Worm (Caenorhabditis elegans) whole organism, young adult: ENCODE data around the gene nas-25.
A peak's percentile ranks its signal among the peaks of the same experiment; 100 is the strongest.

Experiments used
- B0019.2 ChIP-seq: fragments of 200-800 bp; sonication (Bioruptor generic); conservative IDR thresholded peaks from 2 replicates; pipeline ENCODE4 v1.3.6; 2022; ENCODE audit warnings: missing genetic modification reagents, missing genetic modification characterization, missing compliant biosample characterization
- C17E4.6 ChIP-seq: fragments of 200-800 bp; sonication (Bioruptor generic); IDR thresholded peaks from 2 replicates; pipeline ENCODE4 v1.3.6; 2022; ENCODE audit warnings: missing genetic modification reagents, missing genetic modification characterization, missing compliant biosample characterization
- F37B4.10 ChIP-seq: fragments of 200-800 bp; sonication (Bioruptor generic); IDR thresholded peaks from 2 replicates; pipeline ENCODE4 v1.3.6; 2022; ENCODE audit warnings: missing genetic modification characterization, missing compliant biosample characterization
- F49E8.2 ChIP-seq: sonication (generic microtip); optimal IDR thresholded peaks from 3 replicates; lab custom pipeline; 2017; ENCODE audit warnings: missing genetic modification characterization, mild to moderate bottlenecking, missing compliant biosample characterization, antibody characterized with exemption, moderate library complexity; ENCODE audit not compliant: insufficient read depth
- F52B5.7 ChIP-seq: sonication (generic microtip); optimal IDR thresholded peaks from 2 replicates; lab custom pipeline; 2016; ENCODE audit warnings: mild to moderate bottlenecking, missing genetic modification characterization, missing compliant biosample characterization
- Y67H2A.10 ChIP-seq: fragments of 200-800 bp; sonication (Bioruptor generic); conservative IDR thresholded peaks from 2 replicates; pipeline ENCODE4 v1.3.6; 2022; ENCODE audit warnings: missing genetic modification reagents, missing genetic modification characterization, missing compliant biosample characterization
- ama-1 ChIP-seq, 3 experiments: fragments of 150-350 bp in 1 of 3; sonication (generic microtip) in 2 of 3; optimal IDR thresholded peaks; 2 replicates each; lab custom pipeline; 2014 to 2018; ENCODE audit warnings: missing biosample characterization in 2 of 3, missing genetic modification characterization in 2 of 3, missing genetic modification reagents in 2 of 3
- atf-7 ChIP-seq: sonication (generic microtip); optimal IDR thresholded peaks from 2 replicates; lab custom pipeline; 2017; ENCODE audit warnings: mild to moderate bottlenecking, missing genetic modification characterization, missing compliant biosample characterization
- attf-5 ChIP-seq: fragments of 200-800 bp; sonication (Bioruptor generic); optimal IDR thresholded peaks from 2 replicates; lab custom pipeline; 2018; ENCODE audit warnings: mild to moderate bottlenecking, missing genetic modification characterization, missing compliant biosample characterization
- attf-6 ChIP-seq: fragments of 200-800 bp; sonication (Bioruptor generic); IDR thresholded peaks from 2 replicates; pipeline ENCODE4 v1.3.6; 2022; ENCODE audit warnings: missing genetic modification reagents, missing genetic modification characterization, missing compliant biosample characterization
- ccch-3 ChIP-seq: fragments of 200-800 bp; sonication (Bioruptor generic); optimal IDR thresholded peaks from 2 replicates; lab custom pipeline; 2018; ENCODE audit warnings: mild to moderate bottlenecking, missing genetic modification characterization, missing compliant biosample characterization
- cebp-1 ChIP-seq, 2 experiments: fragments of 200-800 bp in 1 of 2; sonication (Bioruptor generic) in 1 of 2; sonication (generic microtip) in 1 of 2; IDR thresholded peaks in 1 of 2; optimal IDR thresholded peaks in 1 of 2; 2 replicates each; pipeline versions ENCODE4 v1.3.6 to Lab custom; 2017 to 2022; ENCODE audit warnings: missing compliant biosample characterization in 2 of 2, missing genetic modification characterization in 2 of 2, mild to moderate bottlenecking in 1 of 2, missing genetic modification reagents in 1 of 2, moderate library complexity in 1 of 2
- cebp-2 ChIP-seq: fragments of 200-800 bp; sonication (Bioruptor generic); IDR thresholded peaks from 2 replicates; pipeline ENCODE4 v1.3.6; 2022; ENCODE audit warnings: missing genetic modification characterization, missing compliant biosample characterization
- die-1 ChIP-seq: sonication (generic microtip); optimal IDR thresholded peaks from 2 replicates; lab custom pipeline; 2016; ENCODE audit warnings: missing genotype, mild to moderate bottlenecking, missing genetic modification characterization, missing compliant biosample characterization
- ekl-4 ChIP-seq: fragments of 200-800 bp; sonication (Bioruptor generic); IDR thresholded peaks from 2 replicates; pipeline ENCODE4 v1.3.6; 2022; ENCODE audit warnings: missing genetic modification reagents, missing genetic modification characterization, missing compliant biosample characterization
- hlh-26 ChIP-seq: fragments of 200-800 bp; sonication (Bioruptor generic); conservative IDR thresholded peaks from 2 replicates; pipeline ENCODE4 v1.3.6; 2022; ENCODE audit warnings: missing genetic modification reagents, missing genetic modification characterization, missing compliant biosample characterization
- hsf-1 ChIP-seq: fragments of 200-800 bp; sonication (Bioruptor generic); IDR thresholded peaks from 2 replicates; pipeline ENCODE4 v1.3.6; 2022; ENCODE audit warnings: missing genetic modification reagents, missing genetic modification characterization, missing compliant biosample characterization
- lin-35 ChIP-seq, 3 experiments: fragments of 150-350 bp in 2 of 3; sonication (generic microtip) in 1 of 3; optimal IDR thresholded peaks; 2 replicates each; lab custom pipeline; 2014 to 2018; ENCODE audit warnings: missing biosample characterization in 3 of 3, missing genetic modification characterization in 3 of 3, missing genetic modification reagents in 3 of 3
- lin-40 ChIP-seq: sonication (generic microtip); optimal IDR thresholded peaks from 2 replicates; lab custom pipeline; 2016; ENCODE audit warnings: missing genetic modification characterization, mild to moderate bottlenecking, missing compliant biosample characterization, missing genotype, missing genetic modification reagents
- lir-1 ChIP-seq: fragments of 200-800 bp; sonication (Bioruptor generic); conservative IDR thresholded peaks from 2 replicates; pipeline ENCODE4 v1.3.6; 2022; ENCODE audit warnings: missing genetic modification reagents, missing genetic modification characterization, missing compliant biosample characterization
- lsy-27 ChIP-seq: sonication (generic microtip); optimal IDR thresholded peaks from 2 replicates; lab custom pipeline; 2017; ENCODE audit warnings: missing genetic modification characterization, mild to moderate bottlenecking, missing compliant biosample characterization, antibody characterized with exemption, missing genotype, borderline replicate concordance; ENCODE audit not compliant: insufficient read depth
- madf-10 ChIP-seq: sonication (generic microtip); optimal IDR thresholded peaks from 2 replicates; lab custom pipeline; 2016; ENCODE audit warnings: mild to moderate bottlenecking, missing genetic modification characterization, missing compliant biosample characterization
- madf-3 ChIP-seq: fragments of 200-800 bp; sonication (Bioruptor generic); IDR thresholded peaks from 2 replicates; pipeline ENCODE4 v1.3.6; 2022; ENCODE audit warnings: missing genetic modification reagents, missing genetic modification characterization, missing compliant biosample characterization
- madf-6 ChIP-seq: fragments of 200-800 bp; sonication (Bioruptor generic); IDR thresholded peaks from 2 replicates; pipeline ENCODE4 v1.3.6; 2022; ENCODE audit warnings: missing genetic modification reagents, missing genetic modification characterization, missing compliant biosample characterization
- mel-28 ChIP-seq: sonication (generic microtip); optimal IDR thresholded peaks from 2 replicates; lab custom pipeline; 2016; ENCODE audit warnings: borderline replicate concordance, mild to moderate bottlenecking, missing genetic modification characterization, missing compliant biosample characterization
- nfya-1 ChIP-seq: sonication (generic microtip); optimal IDR thresholded peaks from 2 replicates; lab custom pipeline; 2017; ENCODE audit warnings: antibody characterized with exemption, missing compliant biosample characterization, missing genetic modification characterization, borderline replicate concordance; ENCODE audit not compliant: insufficient read depth
- nfyb-1 ChIP-seq: fragments of 200-800 bp; sonication (Bioruptor generic); IDR thresholded peaks from 2 replicates; pipeline ENCODE4 v1.3.6; 2022; ENCODE audit warnings: missing genetic modification reagents, missing genetic modification characterization, missing compliant biosample characterization
- pbrm-1 ChIP-seq: fragments of 200-800 bp; sonication (Bioruptor generic); IDR thresholded peaks from 2 replicates; pipeline ENCODE4 v1.3.6; 2022; ENCODE audit warnings: missing genetic modification reagents, missing genetic modification characterization, missing compliant biosample characterization
- rcor-1 ChIP-seq: fragments of 200-800 bp; sonication (Bioruptor generic); IDR thresholded peaks from 2 replicates; pipeline ENCODE4 v1.3.6; 2022; ENCODE audit warnings: missing genetic modification reagents, missing genetic modification characterization, missing compliant biosample characterization
- repo-1 ChIP-seq: sonication (generic microtip); optimal IDR thresholded peaks from 2 replicates; lab custom pipeline; 2017; ENCODE audit warnings: mild to moderate bottlenecking, missing genetic modification characterization, missing compliant biosample characterization
- snpc-1.3 ChIP-seq: sonication (generic microtip); optimal IDR thresholded peaks from 2 replicates; lab custom pipeline; 2017; ENCODE audit warnings: missing genetic modification characterization, mild to moderate bottlenecking, missing compliant biosample characterization, antibody characterized with exemption, moderate library complexity, missing genotype, missing genetic modification reagents; ENCODE audit not compliant: insufficient read depth
- snpc-3.4 ChIP-seq: sonication (generic microtip); optimal IDR thresholded peaks from 2 replicates; lab custom pipeline; 2017; ENCODE audit warnings: missing genetic modification characterization, mild to moderate bottlenecking, missing compliant biosample characterization, antibody characterized with exemption, moderate library complexity, missing genotype, missing genetic modification reagents
- snpc-4 ChIP-seq, 5 experiments: fragments of 150-350 bp in 1 of 5; sonication (generic microtip) in 4 of 5; optimal IDR thresholded peaks; 2 replicates each; lab custom pipeline; 2014 to 2018; ENCODE audit warnings: missing genetic modification characterization in 5 of 5, missing biosample characterization in 3 of 5, antibody characterized with exemption in 2 of 5, mild to moderate bottlenecking in 2 of 5, missing compliant biosample characterization in 2 of 5, missing genotype in 2 of 5, moderate library complexity in 2 of 5, missing genetic modification reagents in 1 of 5
- somi-1 ChIP-seq: fragments of 200-800 bp; sonication (Bioruptor generic); optimal IDR thresholded peaks from 2 replicates; lab custom pipeline; 2018; ENCODE audit warnings: mild to moderate bottlenecking, missing genetic modification characterization, missing compliant biosample characterization
- tbp1 ChIP-seq: fragments of 200-800 bp; sonication (Bioruptor generic); optimal IDR thresholded peaks from 2 replicates; lab custom pipeline; 2018; ENCODE audit warnings: mild to moderate bottlenecking, missing genetic modification characterization, missing compliant biosample characterization
- tlf-1 ChIP-seq: fragments of 200-800 bp; sonication (Bioruptor generic); optimal IDR thresholded peaks from 2 replicates; lab custom pipeline; 2018; ENCODE audit warnings: mild to moderate bottlenecking, missing genetic modification characterization, missing compliant biosample characterization
- xnd-1 ChIP-seq: sonication (generic microtip); optimal IDR thresholded peaks from 2 replicates; lab custom pipeline; 2016; ENCODE audit warnings: missing genotype, missing genetic modification reagents, missing genetic modification characterization, missing compliant biosample characterization
- zim-3 ChIP-seq: sonication (generic microtip); optimal IDR thresholded peaks from 2 replicates; lab custom pipeline; 2017; ENCODE audit warnings: mild to moderate bottlenecking, missing genetic modification characterization, moderate library complexity, missing compliant biosample characterization
- ztf-18 ChIP-seq: sonication (generic microtip); optimal IDR thresholded peaks from 2 replicates; lab custom pipeline; 2016; ENCODE audit warnings: missing genotype, mild to moderate bottlenecking, missing genetic modification characterization, missing compliant biosample characterization
- ztf-25 ChIP-seq: fragments of 200-800 bp; sonication (Bioruptor generic); IDR thresholded peaks from 2 replicates; pipeline ENCODE4 v1.3.6; 2022; ENCODE audit warnings: missing genetic modification reagents, missing genetic modification characterization, missing compliant biosample characterization
- ztf-26 ChIP-seq: sonication (generic microtip); optimal IDR thresholded peaks from 2 replicates; lab custom pipeline; 2017; ENCODE audit warnings: missing genetic modification characterization, missing compliant biosample characterization
- ztf-3 ChIP-seq: fragments of 200-800 bp; sonication (Bioruptor generic); optimal IDR thresholded peaks from 2 replicates; lab custom pipeline; 2018; ENCODE audit warnings: mild to moderate bottlenecking, missing genetic modification characterization, missing compliant biosample characterization

nas-25 gene

ce11 chrII:8787376-8787775, 38.5 kb upstream of the nas-25 start (continued):
- TF ChIP-seq lsy-27 (tag; lab: Kevin White, UChicago) (no peak), nfya-1 (no peak), Y67H2A.10 (peak; percentile 100), snpc-3.4 (peak; percentile 30), attf-6 (no peak), lin-40 (peak; percentile 91), nfyb-1 (peak; percentile 91), lir-1 (0 out of 2 replicates have a peak, but pooled peaks have one; percentile 13), cebp-2 (GFP tag; lab: Robert Waterston, UW) (no peak), attf-5 (GFP tag; lab: Kevin White, UChicago) (peak; percentile 85), mel-28 (tag; lab: Kevin White, UChicago) (no peak), ztf-25 (GFP tag; lab: Robert Waterston, UW) (no peak), die-1 (no peak)

- peak; percentile 35; the same call in 1 of the 2 replicates for TF ChIP-seq hsf-1 (GFP tag; lab: Robert Waterston, UW)
- TF ChIP-seq ama-1 (optimal IDR thresholded peaks at IDR 0.05; lab: Kevin White, UChicago), result peak; percentile 53
- no peak for TF ChIP-seq ama-1 (GFP tag; optimal IDR thresholded peaks at IDR 0.05; lab: Kevin White, UChicago)
- TF ChIP-seq ztf-18 (tag; lab: Kevin White, UChicago), result no peak
These were observed 37.1 kb upstream of the nas-25 start for ce11 chrII:8788752-8789151.

- TF ChIP-seq hlh-26 (GFP tag; lab: Robert Waterston, UW) (no peak), C17E4.6 (GFP tag; lab: Robert Waterston, UW) (no peak), ccch-3 (no peak), ama-1 (optimal IDR thresholded peaks at IDR 0.05; lab: Kevin White, UChicago) (peak; percentile 74), ama-1 (GFP tag; optimal IDR thresholded peaks at IDR 0.05; lab: Kevin White, UChicago) (no peak), lin-35 (GFP tag; optimal IDR thresholded peaks at IDR 0.05; lab: Kevin White, UChicago) (peak in 1 of 3 experiments; percentile 50), ztf-26 (tag; lab: Kevin White, UChicago) (peak; percentile 41), F37B4.10 (GFP tag; lab: Robert Waterston, UW) (no peak), madf-3 (GFP tag; lab: Robert Waterston, UW) (no peak), cebp-1 (GFP tag; IDR thresholded peaks at IDR 0.05; lab: Robert Waterston, UW) (no peak), cebp-1 (tag; optimal IDR thresholded peaks at IDR 0.05; lab: Kevin White, UChicago) (peak; percentile 51), snpc-1.3 (tag; lab: Kevin White, UChicago) (no peak), madf-10 (tag; lab: Kevin White, UChicago) (peak; percentile 33), repo-1 (peak; percentile 88), lin-40 (peak; percentile 57), rcor-1 (GFP tag; lab: Robert Waterston, UW) (peak; percentile 21; the same call in 1 of the 2 replicates), ztf-3 (GFP tag; lab: Kevin White, UChicago) (peak; percentile 11), ekl-4 (GFP tag; lab: Robert Waterston, UW) (0 out of 2 replicates have a peak, but pooled peaks have one; percentile 34), B0019.2 (GFP tag; lab: Robert Waterston, UW) (no peak), tbp1 (GFP tag; lab: Kevin White, UChicago) (peak; percentile 0), snpc-4 (GFP tag; optimal IDR thresholded peaks at IDR 0.05; lab: Kevin White, UChicago) (peak; percentile 13), snpc-4 (tag; optimal IDR thresholded peaks at IDR 0.05; lab: Kevin White, UChicago) (peak in 1 of 4 experiments; percentile 21), tlf-1 (GFP tag; lab: Kevin White, UChicago) (peak; percentile 22), xnd-1 (no peak), atf-7 (tag; lab: Kevin White, UChicago) (peak; percentile 41), somi-1 (GFP tag; lab: Kevin White, UChicago) (peak; percentile 43), madf-6 (GFP tag; lab: Robert Waterston, UW) (no peak), pbrm-1 (GFP tag; lab: Robert Waterston, UW) (peak; percentile 43; the same call in 1 of the 2 replicates), F52B5.7 (tag; lab: Kevin White, UChicago) (peak; percentile 5), zim-3 (tag; lab: Kevin White, UChicago) (peak; percentile 15), F49E8.2 (tag; lab: Kevin White, UChicago) (no peak)
These were observed 35.9 kb upstream of the nas-25 start, which contains the start of gene F07H5.13 for ce11 chrII:8789828-8790558. TSS of gene F07H5.13 (plus strand) at chrII:8790557.
